Worm (Caenorhabditis elegans): ENCODE results near the gene gst-22.

gst-22 gene

ce11 chrV:16229896-16230295 lies 2.2 kb downstream of the gst-22 start, which contains the start of the genes F21H7.2 and F21H7.12 (continued):
- TF ChIP-seq ekl-4 (GFP tag; IDR thresholded peaks at IDR 0.05) (no peak), lin-54 (GFP tag; optimal IDR thresholded peaks at IDR 0.05) (no peak), ceh-91 (GFP tag; IDR thresholded peaks at IDR 0.05) (no peak), tbp1 (GFP tag; optimal IDR thresholded peaks at IDR 0.05) (no peak)

DNA sequence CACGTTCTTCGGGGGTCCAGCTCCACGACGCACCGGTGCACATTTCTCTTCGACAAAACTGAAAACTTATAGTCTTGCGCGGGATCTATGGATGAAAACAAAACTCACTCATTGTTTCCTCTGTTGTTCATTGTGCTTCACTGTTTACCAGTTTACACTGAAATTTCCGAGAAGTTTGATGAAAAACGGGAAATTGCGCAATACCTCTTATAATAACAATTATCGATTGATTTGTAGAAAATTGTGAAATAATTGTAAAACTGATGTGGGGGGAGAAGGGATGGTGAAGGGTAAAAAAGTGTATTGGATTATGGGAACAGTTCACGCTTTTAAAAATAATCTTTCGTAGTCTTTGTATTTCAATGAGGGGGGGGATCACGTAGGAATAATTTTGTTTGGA lies 2.6 kb downstream of the gst-22 start:
- TF ChIP-seq ztf-18 (tag; optimal IDR thresholded peaks at IDR 0.05) (no peak), nhr-120 (GFP tag; IDR thresholded peaks at IDR 0.05) (no peak), madf-8 (GFP tag; conservative IDR thresholded peaks at IDR 0.05) (no peak), nfya-1 (tag; optimal IDR thresholded peaks at IDR 0.05; ENCODE audit: borderline replicate concordance, insufficient read depth) (no peak), Y79H2A.3 (GFP tag; conservative IDR thresholded peaks at IDR 0.05) (no peak), F22D6.2 (tag; optimal IDR thresholded peaks at IDR 0.05) (no peak), lin-26 (GFP tag; IDR thresholded peaks at IDR 0.05) (no peak), unc-130 (GFP tag; optimal IDR thresholded peaks at IDR 0.05) (no peak), attf-3 (GFP tag; conservative IDR thresholded peaks at IDR 0.05) (no peak)

- no peak for TF ChIP-seq ceh-91 (GFP tag; IDR thresholded peaks at IDR 0.05)
- TF ChIP-seq Y95B8A.8 (GFP tag; IDR thresholded peaks at IDR 0.05) = no peak
- no peak for TF ChIP-seq F37B4.10 (GFP tag; IDR thresholded peaks at IDR 0.05)
- no peak for TF ChIP-seq B0019.2 (GFP tag; conservative IDR thresholded peaks at IDR 0.05)
- TF ChIP-seq bed-2 (GFP tag; IDR thresholded peaks at IDR 0.05) = no peak
- TF ChIP-seq madf-6 (GFP tag; IDR thresholded peaks at IDR 0.05) = no peak
- TF ChIP-seq snpc-1.3 (tag; optimal IDR thresholded peaks at IDR 0.05; ENCODE audit: insufficient read depth) = no peak
- TF ChIP-seq nfya-2 (GFP tag; IDR thresholded peaks at IDR 0.05) = no peak
- TF ChIP-seq F49E8.2 (tag; optimal IDR thresholded peaks at IDR 0.05; ENCODE audit: insufficient read depth) = no peak
- no peak for TF ChIP-seq nhr-90 (tag; optimal IDR thresholded peaks at IDR 0.05)
- TF ChIP-seq egl-44 (GFP tag; IDR thresholded peaks at IDR 0.05) = no peak
- no peak for TF ChIP-seq F23B12.7 (tag; optimal IDR thresholded peaks at IDR 0.05; ENCODE audit: insufficient read depth)
- TF ChIP-seq nfyb-1 (GFP tag; IDR thresholded peaks at IDR 0.05) = no peak
- no peak for TF ChIP-seq snpc-4 (GFP tag; optimal IDR thresholded peaks at IDR 0.05)
- TF ChIP-seq snpc-4 (tag; optimal IDR thresholded peaks at IDR 0.05) = no peak
- no peak for TF ChIP-seq cebp-2 (GFP tag; IDR thresholded peaks at IDR 0.05)
- no peak for TF ChIP-seq C17E4.6 (GFP tag; IDR thresholded peaks at IDR 0.05)
- TF ChIP-seq hmg-20 (GFP tag; IDR thresholded peaks at IDR 0.05) = no peak
Observed at ce11 chrV:16226581-16226980, 5.5 kb downstream of the gst-22 start, which contains the start of gene F11A5.13. Gene F11A5.13, minus strand, starts transcription at chrV:16226681.

ce11 chrV:16225524-16226116 lies 6.5 kb downstream of the gst-22 start:
- TF ChIP-seq snpc-1.3 (tag; optimal IDR thresholded peaks at IDR 0.05; ENCODE audit: insufficient read depth) (no peak), lsl-1 (GFP tag; optimal IDR thresholded peaks at IDR 0.05) (peak; percentile 64), unc-130 (GFP tag; optimal IDR thresholded peaks at IDR 0.05) (peak; percentile 13), pbrm-1 (GFP tag; IDR thresholded peaks at IDR 0.05) (peak; percentile 86), madf-10 (tag; optimal IDR thresholded peaks at IDR 0.05) (no peak), dox-1 (GFP tag; IDR thresholded peaks at IDR 0.05) (peak; percentile 77), efl-1 (GFP tag; optimal IDR thresholded peaks at IDR 0.05) (no peak), F23B12.7 (tag; optimal IDR thresholded peaks at IDR 0.05; ENCODE audit: insufficient read depth) (peak; percentile 52), lsy-27 (tag; optimal IDR thresholded peaks at IDR 0.05; ENCODE audit: borderline replicate concordance, insufficient read depth) (peak; percentile 21), madf-8 (GFP tag; conservative IDR thresholded peaks at IDR 0.05) (0 out of 2 replicates have a peak, but pooled peaks have one; percentile 11), B0336.3 (GFP tag; IDR thresholded peaks at IDR 0.05) (peak; percentile 65), ztf-18 (tag; optimal IDR thresholded peaks at IDR 0.05) (peak; percentile 27), attf-6 (GFP tag; IDR thresholded peaks at IDR 0.05) (peak; percentile 96), tbp1 (GFP tag; optimal IDR thresholded peaks at IDR 0.05) (peak; percentile 70), F33H1.4 (GFP tag; IDR thresholded peaks at IDR 0.05) (peak; percentile 14; the same call in 1 of the 2 replicates), madf-6 (GFP tag; IDR thresholded peaks at IDR 0.05) (peak; percentile 73), rec-8 (tag; optimal IDR thresholded peaks at IDR 0.05) (no peak), snpc-4 (GFP tag; optimal IDR thresholded peaks at IDR 0.05) (peak; percentile 89), snpc-4 (tag; optimal IDR thresholded peaks at IDR 0.05) (peak; percentile 82 to 97 (median 92)), xnd-1 (tag; optimal IDR thresholded peaks at IDR 0.05) (peak; percentile 24), Y56A3A.18 (GFP tag; IDR thresholded peaks at IDR 0.05) (0 out of 2 replicates have a peak, but pooled peaks have one; percentile 40)

Measured in whole organism, young adult.